Fruit fly (Drosophila melanogaster) whole organism, pupa: ENCODE results near the gene CG15221.

ENCODE experiments used
- CG15710 ChIP-seq: fragments of 200-800 bp; sonication (Bioruptor generic); optimal IDR thresholded peaks from 2 replicates; lab custom pipeline; 2018; ENCODE audit warnings: missing biosample characterization, mild to moderate bottlenecking, missing genetic modification characterization, moderate library complexity
- CG4496 ChIP-seq: fragments of 200-800 bp; sonication (Bioruptor generic); IDR thresholded peaks from 3 replicates; pipeline ENCODE4 v1.3.6; 2022; ENCODE audit warnings: missing biosample characterization, missing genetic modification characterization
- Pif1A ChIP-seq: fragments of 200-800 bp; sonication (Bioruptor generic); optimal IDR thresholded peaks from 3 replicates; lab custom pipeline; 2016; ENCODE audit warnings: missing biosample characterization, missing genetic modification characterization

DNA sequence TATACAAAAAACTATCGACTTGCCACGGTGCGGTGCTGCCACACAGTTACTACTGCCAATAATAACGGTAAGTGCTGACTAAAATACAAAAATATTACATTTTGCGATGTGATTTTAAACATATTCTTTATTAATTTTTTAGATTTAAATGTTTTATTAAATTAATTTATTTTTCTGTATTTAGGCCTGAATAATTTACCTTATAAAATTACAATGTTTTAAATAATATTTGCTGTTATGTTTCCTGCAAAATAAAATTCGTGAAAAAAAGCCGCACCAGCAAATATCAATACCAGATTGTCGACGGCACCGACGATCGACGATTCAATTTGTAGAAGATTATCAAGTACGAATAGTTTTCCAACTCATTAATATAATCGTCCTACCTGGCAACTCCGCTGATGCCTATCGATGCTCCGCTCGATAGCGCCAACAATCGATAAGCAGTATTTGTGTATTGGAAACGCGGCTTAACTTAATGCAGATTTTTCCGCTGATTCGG, 45.5 kb upstream of the CG15221 start, which contains the start of the genes Vlet and bif:
- TF ChIP-seq CG4496, result 0 out of 3 replicates have a peak, but pooled peaks have one; percentile 17
- no peak for TF ChIP-seq Pif1A
- peak; percentile 47 for TF ChIP-seq CG15710
